Worm (Caenorhabditis elegans) whole organism, L4 larva: ENCODE results near the gene clec-59.

Experiments used
- D1046.2 ChIP-seq: fragments of 200-800 bp; sonication (Bioruptor generic); IDR thresholded peaks from 2 replicates; pipeline ENCODE4 v1.3.6; 2022; ENCODE audit warnings: missing genetic modification characterization, missing compliant biosample characterization
- F44E2.7 ChIP-seq: fragments of 200-800 bp; sonication (Bioruptor generic); IDR thresholded peaks from 2 replicates; pipeline ENCODE4 v2.1.2; 2022; ENCODE audit warnings: missing genetic modification characterization, missing compliant biosample characterization
- R02D3.7 ChIP-seq: fragments of 150-350 bp; sonication (generic microtip); optimal IDR thresholded peaks from 3 replicates; lab custom pipeline; 2014; ENCODE audit warnings: missing biosample characterization, missing genetic modification characterization
- aha-1 ChIP-seq: fragments of 150-350 bp; peaks from one replicate; lab custom pipeline; 2014; ENCODE audit warnings: missing biosample characterization, missing genetic modification characterization
- aly-2 ChIP-seq: sonication (generic microtip); optimal IDR thresholded peaks from 2 replicates; lab custom pipeline; 2018; ENCODE audit warnings: missing biosample characterization, missing genetic modification characterization
- ama-1 ChIP-seq: fragments of 150-350 bp; optimal IDR thresholded peaks from 2 replicates; lab custom pipeline; 2014; ENCODE audit warnings: inconsistent platforms, mixed read lengths
- ceh-20 ChIP-seq: fragments of 200-800 bp; sonication (Bioruptor generic); IDR thresholded peaks from 2 replicates; pipeline ENCODE4 v1.3.6; 2022; ENCODE audit warnings: missing genetic modification reagents, missing genetic modification characterization, missing compliant biosample characterization
- ces-1 ChIP-seq: fragments of 150-350 bp; sonication (generic microtip); optimal IDR thresholded peaks from 4 replicates; lab custom pipeline; 2014; ENCODE audit warnings: missing biosample characterization, missing genetic modification reagents, missing genetic modification characterization
- cey-2 ChIP-seq: sonication (generic microtip); optimal IDR thresholded peaks from 3 replicates; lab custom pipeline; 2017; ENCODE audit warnings: missing genetic modification characterization, mild to moderate bottlenecking, missing compliant biosample characterization, antibody characterized with exemption, borderline replicate concordance; ENCODE audit not compliant: insufficient read depth
- dmd-6 ChIP-seq: fragments of 200-800 bp; sonication (Bioruptor generic); IDR thresholded peaks from 2 replicates; pipeline ENCODE4 v1.3.6; 2022; ENCODE audit warnings: missing genetic modification reagents, missing genetic modification characterization, missing compliant biosample characterization
- dve-1 ChIP-seq: sonication (generic microtip); optimal IDR thresholded peaks from 2 replicates; lab custom pipeline; 2017; ENCODE audit warnings: antibody characterized with exemption, mild to moderate bottlenecking, missing genetic modification characterization, missing compliant biosample characterization; ENCODE audit not compliant: insufficient read depth
- fkh-10 ChIP-seq: fragments of 150-350 bp; optimal IDR thresholded peaks from 2 replicates; lab custom pipeline; 2014; ENCODE audit warnings: missing biosample characterization, missing genetic modification reagents, missing genetic modification characterization
- hlh-11 ChIP-seq: fragments of 200-800 bp; sonication (Bioruptor generic); optimal IDR thresholded peaks from 2 replicates; lab custom pipeline; 2018; ENCODE audit warnings: mild to moderate bottlenecking, missing genetic modification characterization, missing compliant biosample characterization
- hlh-30 ChIP-seq: sonication (generic microtip); optimal IDR thresholded peaks from 2 replicates; lab custom pipeline; 2017; ENCODE audit warnings: antibody characterized with exemption, mild to moderate bottlenecking, missing genetic modification characterization, missing compliant biosample characterization; ENCODE audit not compliant: insufficient read depth
- lin-29 ChIP-seq: fragments of 200-800 bp; sonication (Bioruptor generic); IDR thresholded peaks from 2 replicates; pipeline ENCODE4 v1.3.6; 2022; ENCODE audit warnings: missing genetic modification reagents, missing genetic modification characterization, missing compliant biosample characterization
- lir-3 ChIP-seq: sonication (generic microtip); optimal IDR thresholded peaks from 2 replicates; lab custom pipeline; 2016; ENCODE audit warnings: mild to moderate bottlenecking, missing genetic modification characterization, missing compliant biosample characterization
- madf-9 ChIP-seq: fragments of 200-800 bp; sonication (Bioruptor generic); conservative IDR thresholded peaks from 2 replicates; pipeline ENCODE4 v1.3.6; 2022; ENCODE audit warnings: missing genetic modification reagents, missing genetic modification characterization, missing compliant biosample characterization
- mdl-1 ChIP-seq, 2 experiments: fragments of 150-350 bp in 1 of 2; sonication (generic microtip) in 1 of 2; optimal IDR thresholded peaks; 2 replicates each; lab custom pipeline; 2014 to 2017; ENCODE audit warnings: missing biosample characterization in 2 of 2, missing genetic modification characterization in 2 of 2
- mep-1 ChIP-seq: fragments of 150-350 bp; sonication (generic microtip); optimal IDR thresholded peaks from 3 replicates; lab custom pipeline; 2014; ENCODE audit warnings: missing biosample characterization, missing genetic modification characterization
- mxl-3 ChIP-seq: fragments of 200-800 bp; sonication (Bioruptor generic); optimal IDR thresholded peaks from 2 replicates; lab custom pipeline; 2018; ENCODE audit warnings: mild to moderate bottlenecking, missing genetic modification characterization, missing compliant biosample characterization
- nhr-11 ChIP-seq: fragments of 150-350 bp; optimal IDR thresholded peaks from 2 replicates; lab custom pipeline; 2014; ENCODE audit warnings: missing biosample characterization, missing genetic modification characterization
- nhr-237 ChIP-seq: sonication (generic microtip); optimal IDR thresholded peaks from 2 replicates; lab custom pipeline; 2017; ENCODE audit warnings: missing biosample characterization, missing genetic modification characterization
- nhr-28 ChIP-seq: fragments of 150-350 bp; optimal IDR thresholded peaks from 2 replicates; lab custom pipeline; 2014; ENCODE audit warnings: missing biosample characterization, missing genetic modification characterization
- nhr-41 ChIP-seq: fragments of 200-800 bp; sonication (Bioruptor generic); IDR thresholded peaks from 2 replicates; pipeline ENCODE4 v1.3.6; 2022; ENCODE audit warnings: missing genetic modification reagents, missing genetic modification characterization, missing compliant biosample characterization
- nhr-42 ChIP-seq: fragments of 200-800 bp; sonication (Bioruptor generic); IDR thresholded peaks from 2 replicates; pipeline ENCODE4 v1.3.6; 2022; ENCODE audit warnings: missing genetic modification characterization, missing compliant biosample characterization
- pha-4 ChIP-seq, 2 experiments: fragments of 150-350 bp in 1 of 2; fragments of 200-800 bp in 1 of 2; sonication (Bioruptor generic) in 1 of 2; IDR thresholded peaks in 1 of 2; optimal IDR thresholded peaks in 1 of 2; 2 replicates each; pipeline versions ENCODE4 v1.3.6 to Lab custom; 2014 to 2022; ENCODE audit warnings: missing genetic modification characterization in 2 of 2, missing genetic modification reagents in 2 of 2, missing biosample characterization in 1 of 2, missing compliant biosample characterization in 1 of 2
- rbr-2 ChIP-seq: sonication (generic microtip); optimal IDR thresholded peaks from 2 replicates; lab custom pipeline; 2016; ENCODE audit warnings: missing genotype, missing genetic modification characterization, missing compliant biosample characterization
- skn-1 ChIP-seq: fragments of 150-350 bp; optimal IDR thresholded peaks from 2 replicates; lab custom pipeline; 2014; ENCODE audit warnings: missing biosample characterization, missing genetic modification characterization
- snpc-4 ChIP-seq: fragments of 150-350 bp; optimal IDR thresholded peaks from 2 replicates; lab custom pipeline; 2014; ENCODE audit warnings: missing biosample characterization, missing genetic modification characterization
- spr-1 ChIP-seq: sonication (generic microtip); optimal IDR thresholded peaks from 2 replicates; lab custom pipeline; 2016; ENCODE audit warnings: mild to moderate bottlenecking, missing genetic modification characterization, missing compliant biosample characterization
- unc-62 ChIP-seq, 3 experiments: fragments of 150-350 bp in 1 of 3; sonication (generic microtip); optimal IDR thresholded peaks in 2 of 3; peaks in 1 of 3; 1 replicate in 1 of 3; 2 replicates in 2 of 3; lab custom pipeline; 2014 to 2017; ENCODE audit warnings: missing biosample characterization in 3 of 3, missing genetic modification characterization in 3 of 3, missing genetic modification reagents in 3 of 3, missing genotype in 1 of 3
- zip-2 ChIP-seq: fragments of 150-350 bp; optimal IDR thresholded peaks from 2 replicates; lab custom pipeline; 2014; ENCODE audit warnings: missing biosample characterization, missing genetic modification characterization
- ztf-11 ChIP-seq: fragments of 150-350 bp; optimal IDR thresholded peaks from 2 replicates; lab custom pipeline; 2014; ENCODE audit warnings: missing biosample characterization, missing genetic modification characterization

clec-59 gene

ce11 chrII:10516375-10516774 lies 37.1 kb upstream of the clec-59 start (continued):
- no peak for TF ChIP-seq fkh-10 (GFP tag; lab: Kevin White, UChicago)
- no peak for TF ChIP-seq pha-4 (GFP tag; IDR thresholded peaks at IDR 0.05; lab: Robert Waterston, UW)
- TF ChIP-seq pha-4 (tag; optimal IDR thresholded peaks at IDR 0.05; lab: Kevin White, UChicago): no peak
- no peak for TF ChIP-seq aha-1 (tag; lab: Kevin White, UChicago)
- no peak for TF ChIP-seq lir-3
- peak; percentile 20 for TF ChIP-seq hlh-11
- no peak for TF ChIP-seq cey-2 (tag; lab: Kevin White, UChicago)
- no peak for TF ChIP-seq nhr-237
- no peak for TF ChIP-seq ztf-11
- TF ChIP-seq zip-2 (tag; lab: Kevin White, UChicago): no peak
- no peak for TF ChIP-seq D1046.2 (GFP tag; lab: Robert Waterston, UW)
- TF ChIP-seq dve-1 (tag; lab: Kevin White, UChicago): peak; percentile 6
- no peak for TF ChIP-seq nhr-42 (GFP tag; lab: Robert Waterston, UW)
- TF ChIP-seq mdl-1 (tag; optimal IDR thresholded peaks at IDR 0.05; lab: Kevin White, UChicago): peak in 1 of 2 experiments; percentile 28
- TF ChIP-seq mxl-3 (GFP tag; lab: Kevin White, UChicago): peak; percentile 27
- TF ChIP-seq nhr-11: peak; percentile 4

- TF ChIP-seq nhr-28 (tag; lab: Kevin White, UChicago): peak; percentile 50
- TF ChIP-seq ces-1 (GFP tag; lab: Kevin White, UChicago): no peak
- peak; percentile 15; the same call in 1 of the 2 replicates for TF ChIP-seq dmd-6 (GFP tag; lab: Robert Waterston, UW)
- peak; percentile 38 for TF ChIP-seq hlh-30 (tag; lab: Kevin White, UChicago)
- peak; percentile 91 for TF ChIP-seq aha-1 (tag; lab: Kevin White, UChicago)
- TF ChIP-seq skn-1: no peak
- TF ChIP-seq nhr-41: no peak
Measured at ce11 chrII:10515422-10515821, 36.2 kb upstream of the clec-59 start.

ce11 chrII:10513377-10513776 lies 34.1 kb upstream of the clec-59 start:
- TF ChIP-seq R02D3.7 (tag; lab: Kevin White, UChicago) (no peak), ama-1 (lab: Kevin White, UChicago) (peak; percentile 35), unc-62 (GFP tag; optimal IDR thresholded peaks at IDR 0.05 in 1 of 2; lab: Kevin White, UChicago) (peak in 1 of 2 experiments; percentile 94), unc-62 (tag; optimal IDR thresholded peaks at IDR 0.05; lab: Kevin White, UChicago) (no peak)

- TF ChIP-seq F44E2.7 (GFP tag; lab: Robert Waterston, UW) (no peak), skn-1 (no peak), lin-29 (GFP tag; lab: Robert Waterston, UW) (no peak), aly-2 (tag; lab: Kevin White, UChicago) (no peak), nhr-42 (GFP tag; lab: Robert Waterston, UW) (no peak), madf-9 (GFP tag; lab: Robert Waterston, UW) (0 out of 2 replicates have a peak, but pooled peaks have one; percentile 27)
- TF ChIP-seq, all 104 proteins: peak for 1
Measured at ce11 chrII:10510242-10510641, 31.0 kb upstream of the clec-59 start, which contains the start of gene F59B10.3. Gene F59B10.3, plus strand, starts transcription at chrII:10510542.

- no peak for TF ChIP-seq snpc-4
- TF ChIP-seq rbr-2 (tag; lab: Kevin White, UChicago): no peak
- TF ChIP-seq dmd-6 (GFP tag; lab: Robert Waterston, UW): no peak
- TF ChIP-seq mep-1: no peak
Measured at ce11 chrII:10509746-10510145, 30.5 kb upstream of the clec-59 start, which contains the start of gene F59B10.2. Gene F59B10.2, minus strand, starts transcription at chrII:10509846.

ce11 chrII:10507906-10508305 lies 28.7 kb upstream of the clec-59 start:
- TF ChIP-seq unc-62 (GFP tag; optimal IDR thresholded peaks at IDR 0.05 in 1 of 2; lab: Kevin White, UChicago) (peak in 1 of 2 experiments; percentile 90), unc-62 (tag; optimal IDR thresholded peaks at IDR 0.05; lab: Kevin White, UChicago) (no peak), spr-1 (tag; lab: Kevin White, UChicago) (no peak), aha-1 (tag; lab: Kevin White, UChicago) (peak; percentile 5), ceh-20 (GFP tag; lab: Robert Waterston, UW) (no peak)
